Fruit fly (Drosophila melanogaster) whole organism, embryonic: Measurements from ENCODE around the gene VhaAC45RP.

ENCODE experiments used
- Atf3 ChIP-seq: fragments of 200-800 bp; sonication (Bioruptor generic); optimal IDR thresholded peaks from 3 replicates; lab custom pipeline; 2016; ENCODE audit warnings: missing biosample characterization, missing genetic modification characterization
- B-H2 ChIP-seq: fragments of 200-800 bp; sonication (Bioruptor generic); optimal IDR thresholded peaks from 2 replicates; lab custom pipeline; 2018; ENCODE audit warnings: missing biosample characterization, mild to moderate bottlenecking, missing genetic modification characterization
- CG10462 ChIP-seq: fragments of 200-800 bp; sonication (Bioruptor generic); optimal IDR thresholded peaks from 2 replicates; lab custom pipeline; 2016; ENCODE audit warnings: missing biosample characterization, missing genetic modification characterization
- CG10565 ChIP-seq: fragments of 200-800 bp; sonication (Bioruptor generic); optimal IDR thresholded peaks from 3 replicates; lab custom pipeline; 2016; ENCODE audit warnings: missing biosample characterization, mild to moderate bottlenecking, missing genetic modification characterization
- CG11696 ChIP-seq: fragments of 200-800 bp; sonication (Bioruptor generic); IDR thresholded peaks from 2 replicates; pipeline ENCODE4 v1.3.6; 2022; ENCODE audit warnings: missing biosample characterization, missing genetic modification characterization
- CG15073 ChIP-seq: fragments of 200-800 bp; sonication (Bioruptor generic); optimal IDR thresholded peaks from 2 replicates; lab custom pipeline; 2016; ENCODE audit warnings: missing biosample characterization, missing genetic modification characterization
- CG3995 ChIP-seq: fragments of 200-800 bp; sonication (Bioruptor generic); optimal IDR thresholded peaks from 3 replicates; lab custom pipeline; 2016; ENCODE audit warnings: missing biosample characterization, missing genetic modification characterization
- CG4282 ChIP-seq: fragments of 200-800 bp; sonication (Bioruptor generic); optimal IDR thresholded peaks from 2 replicates; lab custom pipeline; 2016; ENCODE audit warnings: missing biosample characterization, missing genetic modification characterization
- CG4328 ChIP-seq: fragments of 200-800 bp; sonication (Bioruptor generic); optimal IDR thresholded peaks from 3 replicates; lab custom pipeline; 2017; ENCODE audit warnings: missing biosample characterization, missing genetic modification reagents, missing genetic modification characterization
- CG4360 ChIP-seq: fragments of 200-800 bp; sonication (Bioruptor generic); IDR thresholded peaks from 2 replicates; pipeline ENCODE4 v1.3.6; 2022; ENCODE audit warnings: missing biosample characterization, missing genetic modification characterization
- CG43689 ChIP-seq: fragments of 200-800 bp; sonication (Bioruptor generic); IDR thresholded peaks from 2 replicates; pipeline ENCODE4 v1.3.6; 2022; ENCODE audit warnings: missing biosample characterization, missing genetic modification characterization
- CG4707 ChIP-seq: fragments of 200-800 bp; sonication (Bioruptor generic); optimal IDR thresholded peaks from 2 replicates; lab custom pipeline; 2018; ENCODE audit warnings: missing biosample characterization, mild to moderate bottlenecking, missing genetic modification characterization, moderate library complexity
- CG4730 ChIP-seq: fragments of 200-800 bp; sonication (Bioruptor generic); IDR thresholded peaks from 2 replicates; pipeline ENCODE4 v1.3.6; 2022; ENCODE audit warnings: missing biosample characterization, missing genetic modification characterization
- CG4820 ChIP-seq: fragments of 200-800 bp; sonication (Bioruptor generic); optimal IDR thresholded peaks from 3 replicates; lab custom pipeline; 2016; ENCODE audit warnings: missing biosample characterization, missing genetic modification characterization
- CG6813 ChIP-seq: fragments of 200-800 bp; sonication (Bioruptor generic); optimal IDR thresholded peaks from 2 replicates; lab custom pipeline; 2017; ENCODE audit warnings: missing biosample characterization, missing genetic modification characterization, mild to moderate bottlenecking, moderate library complexity, missing genetic modification reagents
- CG7556 ChIP-seq: fragments of 200-800 bp; sonication (Bioruptor generic); optimal IDR thresholded peaks from 2 replicates; lab custom pipeline; 2017; ENCODE audit warnings: missing biosample characterization, mild to moderate bottlenecking, missing genetic modification characterization
- CG8290 ChIP-seq, 3 experiments: fragments of 200-800 bp; sonication (Bioruptor generic); optimal IDR thresholded peaks; 2 replicates each; lab custom pipeline; 2016 to 2019; ENCODE audit warnings: missing biosample characterization in 3 of 3, missing genetic modification characterization in 3 of 3, mild to moderate bottlenecking in 2 of 3, moderate library complexity in 1 of 3
- CG9876 ChIP-seq: fragments of 200-800 bp; sonication (Bioruptor generic); optimal IDR thresholded peaks from 2 replicates; lab custom pipeline; 2016; ENCODE audit warnings: missing biosample characterization, missing genetic modification characterization
- CHES-1-like ChIP-seq: fragments of 200-800 bp; sonication (Bioruptor generic); optimal IDR thresholded peaks from 2 replicates; lab custom pipeline; 2016; ENCODE audit warnings: missing biosample characterization, missing genetic modification characterization
- CTCF ChIP-seq: fragments of 200-800 bp; sonication (Bioruptor generic); optimal IDR thresholded peaks from 2 replicates; lab custom pipeline; 2017; ENCODE audit warnings: missing biosample characterization, mild to moderate bottlenecking, missing genetic modification characterization, moderate library complexity
- Camta ChIP-seq: fragments of 200-800 bp; sonication (Bioruptor generic); optimal IDR thresholded peaks from 2 replicates; lab custom pipeline; 2016; ENCODE audit warnings: missing biosample characterization, missing genetic modification characterization
- Dbx ChIP-seq: fragments of 200-800 bp; sonication (Bioruptor generic); IDR thresholded peaks from 3 replicates; pipeline ENCODE4 v1.3.6; 2022; ENCODE audit warnings: missing biosample characterization, missing genetic modification characterization
- E2f2 ChIP-seq: fragments of 200-800 bp; sonication (Bioruptor generic); IDR thresholded peaks from 2 replicates; pipeline ENCODE4 v1.3.6; 2022; ENCODE audit warnings: missing biosample characterization, missing genetic modification characterization
- GATAe ChIP-seq: fragments of 200-800 bp; sonication (Bioruptor generic); conservative IDR thresholded peaks from 2 replicates; pipeline ENCODE4 v1.3.6; 2022; ENCODE audit warnings: missing biosample characterization, missing genetic modification characterization
- Gsc ChIP-seq: fragments of 200-800 bp; sonication (Bioruptor generic); IDR thresholded peaks from 2 replicates; pipeline ENCODE4 v1.3.6; 2022; ENCODE audit warnings: missing biosample characterization, missing genetic modification characterization
- HLHmδ ChIP-seq: fragments of 200-800 bp; sonication (Bioruptor generic); optimal IDR thresholded peaks from 2 replicates; lab custom pipeline; 2018; ENCODE audit warnings: missing biosample characterization, mild to moderate bottlenecking, missing genetic modification characterization, moderate library complexity
- HmgZ ChIP-seq: fragments of 200-800 bp; sonication (Bioruptor generic); optimal IDR thresholded peaks from 2 replicates; lab custom pipeline; 2018; ENCODE audit warnings: missing biosample characterization, mild to moderate bottlenecking, missing genetic modification characterization
- Hr51 ChIP-seq, 2 experiments: fragments of 200-800 bp; sonication (Bioruptor generic); optimal IDR thresholded peaks; 2 replicates in 1 of 2; 3 replicates in 1 of 2; lab custom pipeline; 2016 to 2018; ENCODE audit warnings: missing biosample characterization in 2 of 2, missing genetic modification characterization in 2 of 2, mild to moderate bottlenecking in 1 of 2, moderate library complexity in 1 of 2
- Nf-YC ChIP-seq: fragments of 200-800 bp; optimal IDR thresholded peaks from 3 replicates; lab custom pipeline; 2019; ENCODE audit warnings: missing biosample characterization, mild to moderate bottlenecking, missing genetic modification characterization, moderate library complexity
- Oaz ChIP-seq: fragments of 200-800 bp; sonication (Bioruptor generic); IDR thresholded peaks from 2 replicates; pipeline ENCODE4 v1.3.6; 2022; ENCODE audit warnings: missing biosample characterization, missing genetic modification characterization
- Pdp1 ChIP-seq, 2 experiments: fragments of 200-800 bp; sonication (Bioruptor generic); optimal IDR thresholded peaks; 3 replicates each; lab custom pipeline; 2016; ENCODE audit warnings: missing biosample characterization in 2 of 2, missing genetic modification characterization in 2 of 2, mild to moderate bottlenecking in 1 of 2, moderate library complexity in 1 of 2
- Six4 ChIP-seq: fragments of 200-800 bp; sonication (Bioruptor generic); optimal IDR thresholded peaks from 2 replicates; lab custom pipeline; 2016; ENCODE audit warnings: missing biosample characterization, missing genetic modification characterization
- Spps ChIP-seq: fragments of 200-800 bp; sonication (Bioruptor generic); optimal IDR thresholded peaks from 2 replicates; lab custom pipeline; 2018; ENCODE audit warnings: missing biosample characterization, mild to moderate bottlenecking, missing genetic modification characterization
- Sry-β ChIP-seq: fragments of 200-800 bp; sonication (Bioruptor generic); optimal IDR thresholded peaks from 2 replicates; lab custom pipeline; 2018; ENCODE audit warnings: missing biosample characterization, mild to moderate bottlenecking, missing genetic modification characterization, moderate library complexity
- Xrp1 ChIP-seq: fragments of 200-800 bp; sonication (Bioruptor generic); IDR thresholded peaks from 2 replicates; pipeline ENCODE4 v1.3.6; 2022; ENCODE audit warnings: missing biosample characterization, missing genetic modification characterization
- ase ChIP-seq: fragments of 200-800 bp; sonication (Bioruptor generic); IDR thresholded peaks from 3 replicates; pipeline ENCODE4 v1.3.6; 2022; ENCODE audit warnings: missing biosample characterization, missing genetic modification characterization
- chinmo ChIP-seq: fragments of 200-800 bp; sonication (Bioruptor generic); IDR thresholded peaks from 4 replicates; pipeline ENCODE4 v1.3.6; 2022; ENCODE audit warnings: missing biosample characterization, missing genetic modification characterization; ENCODE audit not compliant: partially characterized antibody
- ci ChIP-seq: fragments of 200-800 bp; sonication (Bioruptor generic); IDR thresholded peaks from 3 replicates; pipeline ENCODE4 v1.3.6; 2022; ENCODE audit warnings: missing biosample characterization, missing genetic modification characterization
- crp ChIP-seq, 2 experiments: fragments of 200-800 bp; sonication (Bioruptor generic); optimal IDR thresholded peaks; 2 replicates in 1 of 2; 3 replicates in 1 of 2; lab custom pipeline; 2017; ENCODE audit warnings: missing biosample characterization in 2 of 2, missing genetic modification characterization in 2 of 2, mild to moderate bottlenecking in 1 of 2, moderate library complexity in 1 of 2
- danr ChIP-seq: fragments of 200-800 bp; sonication (Bioruptor generic); IDR thresholded peaks from 2 replicates; pipeline ENCODE4 v1.3.6; 2022; ENCODE audit warnings: missing biosample characterization, missing genetic modification characterization
- jigr1 ChIP-seq: fragments of 200-800 bp; sonication (Bioruptor generic); IDR thresholded peaks from 3 replicates; pipeline ENCODE4 v1.3.6; 2022; ENCODE audit warnings: missing biosample characterization, missing genetic modification characterization
- lab ChIP-seq: fragments of 200-800 bp; sonication (Bioruptor generic); optimal IDR thresholded peaks from 3 replicates; lab custom pipeline; 2017; ENCODE audit warnings: missing biosample characterization, missing genetic modification characterization, mild to moderate bottlenecking, moderate library complexity, missing genetic modification reagents
- lbe ChIP-seq: fragments of 200-800 bp; sonication (Bioruptor generic); optimal IDR thresholded peaks from 2 replicates; lab custom pipeline; 2016; ENCODE audit warnings: missing biosample characterization, mild to moderate bottlenecking, missing genetic modification characterization
- pan ChIP-seq, 4 experiments: fragments of >200 bp in 3 of 4; fragments of 200-800 bp in 1 of 4; sonication (Bioruptor generic) in 1 of 4; optimal IDR thresholded peaks in 3 of 4; IDR thresholded peaks in 1 of 4; 2 replicates each; pipeline versions ENCODE4 v1.3.6 to Lab custom; 2017 to 2022; ENCODE audit warnings: missing biosample characterization in 2 of 4, missing genetic modification characterization in 2 of 4, mixed read lengths in 1 of 4
- peb ChIP-seq: fragments of 200-800 bp; sonication (Bioruptor generic); IDR thresholded peaks from 2 replicates; pipeline ENCODE4 v1.3.6; 2022; ENCODE audit warnings: missing biosample characterization, missing genetic modification characterization
- pzg ChIP-seq: fragments of 200-800 bp; sonication (Bioruptor generic); optimal IDR thresholded peaks from 3 replicates; lab custom pipeline; 2018; ENCODE audit warnings: missing biosample characterization, mild to moderate bottlenecking, missing genetic modification characterization, moderate library complexity
- sc ChIP-seq, 3 experiments: fragments of >200 bp in 2 of 3; fragments of 200-800 bp in 1 of 3; sonication (Bioruptor generic) in 1 of 3; optimal IDR thresholded peaks; 2 replicates in 2 of 3; 3 replicates in 1 of 3; lab custom pipeline; 2017; ENCODE audit warnings: mild to moderate bottlenecking in 1 of 3, missing biosample characterization in 1 of 3, missing genetic modification characterization in 1 of 3, missing genetic modification reagents in 1 of 3
- stc ChIP-seq: fragments of 200-800 bp; sonication (Bioruptor generic); IDR thresholded peaks from 2 replicates; pipeline ENCODE4 v1.3.6; 2022; ENCODE audit warnings: missing biosample characterization, missing genetic modification characterization
- vvl ChIP-seq: fragments of 200-800 bp; sonication (Bioruptor generic); IDR thresholded peaks from 2 replicates; pipeline ENCODE4 v1.3.6; 2022; ENCODE audit warnings: missing biosample characterization, missing genetic modification characterization

Gene VhaAC45RP

DNA sequence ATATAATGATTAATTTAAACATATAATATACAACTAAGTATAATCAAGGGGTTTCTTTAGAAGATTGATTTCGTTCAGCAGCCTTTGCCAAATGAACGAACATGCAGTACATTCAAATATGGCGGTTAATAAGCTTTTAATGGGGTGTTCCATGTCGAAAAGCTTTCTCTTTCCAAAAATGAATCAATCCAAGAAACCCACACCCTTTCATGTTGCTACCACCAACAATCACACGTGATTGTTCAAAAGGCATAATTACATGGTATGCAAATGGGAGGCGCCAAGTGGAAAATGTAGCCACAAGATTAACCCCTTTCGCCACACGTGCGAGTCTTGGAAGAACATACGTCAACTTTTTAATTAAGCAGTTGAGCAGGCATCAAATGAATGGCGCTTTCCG is 39.7 kb upstream of the VhaAC45RP start (continued):
- TF ChIP-seq Nf-YC (peak; percentile 18), lbe (peak; percentile 48), Gsc (GFP tag; lab: Robert Waterston, UW) (no peak), chinmo (peak; percentile 29; the same call in 1 of the 4 replicates), Dbx (GFP tag; lab: Robert Waterston, UW) (peak; percentile 44; the same call in 1 of the 3 replicates), vvl (GFP tag; lab: Robert Waterston, UW) (peak; percentile 35; the same call in 1 of the 2 replicates), CG8290 (GFP tag; optimal IDR thresholded peaks at IDR 0.05; lab: Kevin White, UChicago) (no peak), CG8290 (tag; optimal IDR thresholded peaks at IDR 0.05; lab: Kevin White, UChicago) (peak in 1 of 2 experiments; percentile 11), CG3995 (GFP tag; lab: Kevin White, UChicago) (peak; percentile 69), Hr51 (GFP tag; optimal IDR thresholded peaks at IDR 0.05; lab: Kevin White, UChicago) (peak in 1 of 2 experiments; percentile 54), pzg (peak; percentile 19), B-H2 (GFP tag; lab: Kevin White, UChicago) (peak; percentile 1), E2f2 (peak; percentile 90), CG10565 (no peak)

DNA sequence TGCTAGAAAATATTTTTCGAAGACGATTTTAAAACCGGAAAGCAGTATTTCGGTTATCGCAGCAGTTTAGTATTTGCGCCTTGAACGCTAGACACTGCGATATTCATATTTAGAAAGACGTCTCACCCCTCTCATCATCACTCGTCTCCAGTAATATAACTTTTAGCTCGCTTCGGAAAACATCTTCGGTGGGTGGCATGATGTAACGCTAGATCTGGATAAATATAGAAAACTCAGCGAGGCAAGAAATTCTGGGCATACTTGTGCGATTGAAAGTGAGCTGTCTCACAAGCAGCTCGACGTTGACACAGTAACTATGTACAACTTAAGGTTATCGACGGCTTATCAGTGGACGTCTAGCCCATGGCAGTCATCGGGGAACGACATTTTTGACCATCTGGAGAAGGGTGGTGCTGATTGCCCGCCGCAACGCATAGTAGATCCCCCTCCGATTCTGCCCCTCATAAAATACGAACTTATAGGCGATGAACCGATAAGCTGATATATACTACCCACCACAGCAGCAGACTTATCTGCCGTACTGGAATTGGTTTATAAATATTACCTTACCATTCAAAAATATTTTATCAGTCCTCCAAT is 37.9 kb upstream of the VhaAC45RP start:
- TF ChIP-seq CG4282 (no peak), danr (GFP tag; lab: Robert Waterston, UW) (no peak), Six4 (GFP tag; lab: Kevin White, UChicago) (no peak), sc (optimal IDR thresholded peaks at IDR 0.05; lab: Kevin White, UChicago) (no peak), sc (GFP tag; optimal IDR thresholded peaks at IDR 0.05; lab: Kevin White, UChicago) (no peak), CG9876 (GFP tag; lab: Kevin White, UChicago) (no peak), CG43689 (GFP tag; lab: Robert Waterston, UW) (no peak), Spps (no peak), Camta (GFP tag; lab: Kevin White, UChicago) (no peak), pan (optimal IDR thresholded peaks at IDR 0.05; lab: Kevin White, UChicago) (no peak), pan (GFP tag; optimal IDR thresholded peaks at IDR 0.05 in 1 of 2, IDR thresholded peaks at IDR 0.05 in 1 of 2) (peak in 1 of 2 experiments; percentile 19), GATAe (GFP tag; lab: Robert Waterston, UW) (peak; percentile 79), Oaz (GFP tag; lab: Robert Waterston, UW) (no peak), Sry-β (GFP tag; lab: Kevin White, UChicago) (no peak), HmgZ (peak; percentile 16), Xrp1 (GFP tag; lab: Robert Waterston, UW) (no peak), CHES-1-like (GFP tag; lab: Kevin White, UChicago) (no peak), CG4730 (GFP tag; lab: Robert Waterston, UW) (no peak), CG4328 (GFP tag; lab: Kevin White, UChicago) (no peak), ase (GFP tag; lab: Robert Waterston, UW) (no peak), stc (GFP tag; lab: Robert Waterston, UW) (no peak), CG4820 (GFP tag; lab: Kevin White, UChicago) (no peak), crp (GFP tag; optimal IDR thresholded peaks at IDR 0.05; lab: Kevin White, UChicago) (no peak), peb (no peak), lab (no peak), CG4360 (0 out of 2 replicates have a peak, but pooled peaks have one; percentile 7), CG15073 (GFP tag; lab: Kevin White, UChicago) (no peak), CG10462 (GFP tag; lab: Kevin White, UChicago) (no peak), CG6813 (no peak), CG7556 (GFP tag; lab: Kevin White, UChicago) (no peak), Atf3 (GFP tag; lab: Kevin White, UChicago) (no peak), ci (no peak), CG4707 (no peak), jigr1 (no peak), Pdp1 (GFP tag; optimal IDR thresholded peaks at IDR 0.05; lab: Kevin White, UChicago) (peak in 1 of 2 experiments; percentile 67), CG11696 (no peak), HLHmδ (no peak), CTCF (GFP tag; lab: Kevin White, UChicago) (no peak)
